Fruit fly (Drosophila melanogaster) S2 (cell line): ENCODE data around the gene CG17292.

Experiments used
- CG8478 ChIP-seq: fragments of >200 bp; optimal IDR thresholded peaks from 2 replicates; lab custom pipeline; 2018
- CTCF ChIP-seq, 2 experiments: fragments of >200 bp; optimal IDR thresholded peaks; 2 replicates each; lab custom pipeline; 2018

DNA sequence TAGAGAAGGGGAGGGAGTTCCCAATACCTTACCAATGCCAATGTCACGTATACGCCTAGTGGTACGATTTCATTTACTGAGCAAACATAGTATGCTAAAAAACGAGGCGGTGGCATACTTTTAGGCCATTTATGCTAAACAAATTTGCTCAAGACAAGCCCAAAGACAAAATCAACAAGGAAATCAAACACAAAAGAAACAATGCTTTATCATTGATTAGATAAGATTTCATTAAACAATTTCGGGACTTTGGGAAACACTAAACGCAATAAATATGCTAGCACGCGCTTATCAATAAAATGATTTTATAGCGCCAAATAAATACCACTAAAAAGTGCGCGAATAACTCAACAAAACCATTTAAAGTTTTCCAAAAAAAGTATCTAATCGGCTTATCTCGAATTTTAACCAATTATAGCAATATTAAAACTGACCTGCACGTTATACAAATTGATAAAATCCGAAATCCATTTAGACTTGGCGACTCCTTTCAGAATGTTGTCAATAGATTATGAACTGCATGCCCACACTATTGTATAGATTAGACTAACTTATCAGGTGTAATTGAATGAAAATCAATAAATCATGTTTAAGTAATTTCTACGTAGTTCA is 19.6 kb upstream of the CG17292 start:
- TF ChIP-seq CG8478 (lab: Kevin White, UChicago) (no peak), CTCF (optimal IDR thresholded peaks at IDR 0.05; lab: Kevin White, UChicago) (no peak)
